Worm (Caenorhabditis elegans): ENCODE data around the gene kat-1.

ce11 chrII:7090085-7090484, 16.5 kb downstream of the kat-1 start:
- TF ChIP-seq him-1 (tag; optimal IDR thresholded peaks at IDR 0.05): no peak
- no peak for TF ChIP-seq dao-5 (tag; optimal IDR thresholded peaks at IDR 0.05)
- no peak for TF ChIP-seq W03F9.2 (tag; optimal IDR thresholded peaks at IDR 0.05)
